Fruit fly (Drosophila melanogaster) whole organism, embryonic: ENCODE measurements around the gene Send2.

Source experiments
- CG12391 ChIP-seq: fragments of 200-800 bp; sonication (Bioruptor generic); optimal IDR thresholded peaks from 3 replicates; lab custom pipeline; 2018; ENCODE audit warnings: missing biosample characterization, mild to moderate bottlenecking, missing genetic modification characterization, moderate library complexity
- CG13287 ChIP-seq: fragments of 200-800 bp; sonication (Bioruptor generic); IDR thresholded peaks from 2 replicates; pipeline ENCODE4 v1.3.6; 2022; ENCODE audit warnings: missing biosample characterization, missing genetic modification characterization; ENCODE audit not compliant: partially characterized antibody
- CG14667 ChIP-seq: fragments of 200-800 bp; sonication (Bioruptor generic); IDR thresholded peaks from 2 replicates; pipeline ENCODE4 v1.3.6; 2022; ENCODE audit warnings: missing biosample characterization, missing genetic modification characterization
- CG15514 ChIP-seq: fragments of 200-800 bp; sonication (Bioruptor generic); optimal IDR thresholded peaks from 3 replicates; lab custom pipeline; 2017; ENCODE audit warnings: missing biosample characterization, missing genetic modification characterization, mild to moderate bottlenecking, moderate library complexity, missing genetic modification reagents
- CG1603 ChIP-seq: fragments of 200-800 bp; sonication (Bioruptor generic); optimal IDR thresholded peaks from 2 replicates; lab custom pipeline; 2019; ENCODE audit warnings: missing biosample characterization, mild to moderate bottlenecking, missing genetic modification characterization, moderate library complexity
- CG18764 ChIP-seq: fragments of 200-800 bp; sonication (Bioruptor generic); optimal IDR thresholded peaks from 3 replicates; lab custom pipeline; 2016; ENCODE audit warnings: missing biosample characterization, missing genetic modification characterization
- CG2116 ChIP-seq: fragments of 200-800 bp; sonication (Bioruptor generic); optimal IDR thresholded peaks from 3 replicates; lab custom pipeline; 2018; ENCODE audit warnings: missing biosample characterization, mild to moderate bottlenecking, missing genetic modification characterization
- CG3407 ChIP-seq: fragments of 200-800 bp; sonication (Bioruptor generic); optimal IDR thresholded peaks from 2 replicates; lab custom pipeline; 2018; ENCODE audit warnings: missing biosample characterization, mild to moderate bottlenecking, missing genetic modification characterization
- CG3995 ChIP-seq: fragments of 200-800 bp; sonication (Bioruptor generic); optimal IDR thresholded peaks from 3 replicates; lab custom pipeline; 2016; ENCODE audit warnings: missing biosample characterization, missing genetic modification characterization
- CG4328 ChIP-seq: fragments of 200-800 bp; sonication (Bioruptor generic); optimal IDR thresholded peaks from 3 replicates; lab custom pipeline; 2017; ENCODE audit warnings: missing biosample characterization, missing genetic modification reagents, missing genetic modification characterization
- CG4360 ChIP-seq: fragments of 200-800 bp; sonication (Bioruptor generic); IDR thresholded peaks from 2 replicates; pipeline ENCODE4 v1.3.6; 2022; ENCODE audit warnings: missing biosample characterization, missing genetic modification characterization
- CG7839 ChIP-seq: fragments of 200-800 bp; sonication (Bioruptor generic); optimal IDR thresholded peaks from 3 replicates; lab custom pipeline; 2018; ENCODE audit warnings: missing biosample characterization, mild to moderate bottlenecking, missing genetic modification characterization, moderate library complexity
- CG7963 ChIP-seq: fragments of 200-800 bp; sonication (Bioruptor generic); IDR thresholded peaks from 3 replicates; pipeline ENCODE4 v1.3.6; 2022; ENCODE audit warnings: missing biosample characterization, missing genetic modification characterization; ENCODE audit not compliant: partially characterized antibody
- CG7987 ChIP-seq: fragments of 200-800 bp; sonication (Bioruptor generic); optimal IDR thresholded peaks from 2 replicates; lab custom pipeline; 2018; ENCODE audit warnings: missing biosample characterization, mild to moderate bottlenecking, missing genetic modification characterization, moderate library complexity
- CG9797 ChIP-seq: fragments of 200-800 bp; sonication (Bioruptor generic); optimal IDR thresholded peaks from 3 replicates; lab custom pipeline; 2018; ENCODE audit warnings: missing biosample characterization, mild to moderate bottlenecking, missing genetic modification characterization
- CTCF ChIP-seq: fragments of 200-800 bp; sonication (Bioruptor generic); optimal IDR thresholded peaks from 2 replicates; lab custom pipeline; 2017; ENCODE audit warnings: missing biosample characterization, mild to moderate bottlenecking, missing genetic modification characterization, moderate library complexity
- D19B ChIP-seq: fragments of 200-800 bp; sonication (Bioruptor generic); optimal IDR thresholded peaks from 2 replicates; lab custom pipeline; 2017; ENCODE audit warnings: missing biosample characterization, mild to moderate bottlenecking, missing genetic modification characterization
- Dbx ChIP-seq: fragments of 200-800 bp; sonication (Bioruptor generic); IDR thresholded peaks from 3 replicates; pipeline ENCODE4 v1.3.6; 2022; ENCODE audit warnings: missing biosample characterization, missing genetic modification characterization
- Dp ChIP-seq: fragments of 200-800 bp; sonication (Bioruptor generic); optimal IDR thresholded peaks from 2 replicates; lab custom pipeline; 2018; ENCODE audit warnings: missing biosample characterization, mild to moderate bottlenecking, missing genetic modification characterization, moderate library complexity
- Dref ChIP-seq: fragments of 200-800 bp; sonication (Bioruptor generic); IDR thresholded peaks from 2 replicates; pipeline ENCODE4 v1.3.6; 2022; ENCODE audit warnings: missing biosample characterization, missing genetic modification characterization
- Eip74EF ChIP-seq, 2 experiments: fragments of 200-800 bp in 1 of 2; fragments of >200 bp in 1 of 2; sonication (Bioruptor generic) in 1 of 2; optimal IDR thresholded peaks; 2 replicates each; lab custom pipeline; 2017 to 2019; ENCODE audit warnings: missing biosample characterization in 2 of 2, missing genetic modification characterization in 2 of 2, mild to moderate bottlenecking in 1 of 2, moderate library complexity in 1 of 2
- Ets97D ChIP-seq: fragments of 200-800 bp; sonication (Bioruptor generic); optimal IDR thresholded peaks from 3 replicates; lab custom pipeline; 2016; ENCODE audit warnings: missing biosample characterization, missing genetic modification characterization
- MBD-R2 ChIP-seq: fragments of 200-800 bp; sonication (Bioruptor generic); IDR thresholded peaks from 2 replicates; pipeline ENCODE4 v1.3.6; 2022; ENCODE audit warnings: missing biosample characterization, missing genetic modification characterization
- MESR4 ChIP-seq: fragments of 200-800 bp; sonication (Bioruptor generic); optimal IDR thresholded peaks from 2 replicates; lab custom pipeline; 2018; ENCODE audit warnings: missing biosample characterization, mild to moderate bottlenecking, missing genetic modification characterization, moderate library complexity
- Med ChIP-seq: fragments of 200-800 bp; sonication (Bioruptor generic); peaks from one replicate; lab custom pipeline; 2016; ENCODE audit warnings: missing biosample characterization, missing genetic modification characterization, mild to moderate bottlenecking, inconsistent platforms, moderate library complexity
- Mrtf ChIP-seq: fragments of 200-800 bp; sonication (Bioruptor generic); IDR thresholded peaks from 3 replicates; pipeline ENCODE4 v1.3.6; 2022; ENCODE audit warnings: missing biosample characterization, missing genetic modification characterization
- Myb ChIP-seq: fragments of 200-800 bp; sonication (Bioruptor generic); optimal IDR thresholded peaks from 2 replicates; lab custom pipeline; 2016; ENCODE audit warnings: missing biosample characterization, missing genetic modification characterization
- NC2α ChIP-seq: fragments of 200-800 bp; sonication (Bioruptor generic); optimal IDR thresholded peaks from 2 replicates; lab custom pipeline; 2016; ENCODE audit warnings: missing biosample characterization, missing genetic modification characterization
- Nf-YB ChIP-seq: fragments of 200-800 bp; sonication (Bioruptor generic); optimal IDR thresholded peaks from 3 replicates; lab custom pipeline; 2019; ENCODE audit warnings: missing biosample characterization, mild to moderate bottlenecking, missing genetic modification characterization, moderate library complexity
- Rfx ChIP-seq: fragments of 200-800 bp; sonication (Bioruptor generic); IDR thresholded peaks from 2 replicates; pipeline ENCODE4 v1.3.6; 2022; ENCODE audit warnings: missing biosample characterization, missing genetic modification characterization
- Scr ChIP-seq: fragments of 200-800 bp; sonication (Bioruptor generic); IDR thresholded peaks from 2 replicates; pipeline ENCODE4 v1.3.6; 2022; ENCODE audit warnings: missing biosample characterization, missing genetic modification characterization; ENCODE audit not compliant: partially characterized antibody
- Trl ChIP-seq, 3 experiments: fragments of >200 bp in 2 of 3; fragments of 200-800 bp in 1 of 3; sonication (Bioruptor generic) in 1 of 3; optimal IDR thresholded peaks; 2 replicates in 1 of 3; 3 replicates in 2 of 3; lab custom pipeline; 2016 to 2017; ENCODE audit warnings: missing biosample characterization in 1 of 3, missing genetic modification characterization in 1 of 3
- chinmo ChIP-seq: fragments of 200-800 bp; sonication (Bioruptor generic); IDR thresholded peaks from 4 replicates; pipeline ENCODE4 v1.3.6; 2022; ENCODE audit warnings: missing biosample characterization, missing genetic modification characterization; ENCODE audit not compliant: partially characterized antibody
- croc ChIP-seq: fragments of 200-800 bp; sonication (Bioruptor generic); conservative IDR thresholded peaks from 3 replicates; pipeline ENCODE4 v1.3.6; 2022; ENCODE audit warnings: missing biosample characterization, missing genetic modification characterization
- ewg ChIP-seq: fragments of 200-800 bp; sonication (Bioruptor generic); optimal IDR thresholded peaks from 3 replicates; lab custom pipeline; 2017; ENCODE audit warnings: mild to moderate bottlenecking, missing biosample characterization, missing genetic modification reagents, missing genetic modification characterization
- grn ChIP-seq: fragments of 200-800 bp; sonication (Bioruptor generic); optimal IDR thresholded peaks from 3 replicates; lab custom pipeline; 2017; ENCODE audit warnings: missing biosample characterization, missing genetic modification characterization
- gro ChIP-seq: fragments of 200-800 bp; sonication (Bioruptor generic); optimal IDR thresholded peaks from 2 replicates; lab custom pipeline; 2016; ENCODE audit warnings: missing biosample characterization, missing genetic modification characterization
- ken ChIP-seq: fragments of 200-800 bp; sonication (Bioruptor generic); IDR thresholded peaks from 3 replicates; pipeline ENCODE4 v1.3.6; 2022; ENCODE audit warnings: missing biosample characterization, missing genetic modification characterization
- lbe ChIP-seq: fragments of 200-800 bp; sonication (Bioruptor generic); optimal IDR thresholded peaks from 2 replicates; lab custom pipeline; 2016; ENCODE audit warnings: missing biosample characterization, mild to moderate bottlenecking, missing genetic modification characterization
- mirr ChIP-seq: fragments of 200-800 bp; sonication (Bioruptor generic); optimal IDR thresholded peaks from 3 replicates; lab custom pipeline; 2018; ENCODE audit warnings: missing biosample characterization, mild to moderate bottlenecking, missing genetic modification characterization
- nau ChIP-seq: fragments of 200-800 bp; sonication (Bioruptor generic); optimal IDR thresholded peaks from 3 replicates; lab custom pipeline; 2017; ENCODE audit warnings: missing biosample characterization, mild to moderate bottlenecking, missing genetic modification characterization, missing genetic modification reagents
- p53 ChIP-seq: fragments of 200-800 bp; sonication (Bioruptor generic); optimal IDR thresholded peaks from 2 replicates; lab custom pipeline; 2016; ENCODE audit warnings: missing biosample characterization, missing genetic modification characterization
- sens ChIP-seq: fragments of 200-800 bp; sonication (Bioruptor generic); peaks from one replicate; lab custom pipeline; 2016; ENCODE audit warnings: missing biosample characterization, missing genetic modification characterization
- stwl ChIP-seq: fragments of 200-800 bp; sonication (Bioruptor generic); optimal IDR thresholded peaks from 3 replicates; lab custom pipeline; 2018; ENCODE audit warnings: missing biosample characterization, mild to moderate bottlenecking, missing genetic modification characterization, moderate library complexity
- vvl ChIP-seq: fragments of 200-800 bp; sonication (Bioruptor generic); IDR thresholded peaks from 2 replicates; pipeline ENCODE4 v1.3.6; 2022; ENCODE audit warnings: missing biosample characterization, missing genetic modification characterization
- zen2 ChIP-seq: fragments of 200-800 bp; sonication (Bioruptor generic); IDR thresholded peaks from 3 replicates; pipeline ENCODE4 v1.3.6; 2022; ENCODE audit warnings: missing biosample characterization, missing genetic modification characterization; ENCODE audit not compliant: partially characterized antibody

Send2 gene

dm6 chr2L:14351441-14352127 is 5.1 kb upstream of the Send2 start, which contains the start of gene CG43052:
Gene CG43052 (plus strand): TSS chr2L:14352077.
- TF ChIP-seq Med (no peak), Myb (peak; percentile 53), CG13287 (0 out of 2 replicates have a peak, but pooled peaks have one; percentile 12), CG3995 (peak; percentile 89), CG2116 (no peak)

- TF ChIP-seq sens (GFP tag; lab: Kevin White, UChicago), result peak; percentile 47
- TF ChIP-seq Eip74EF (GFP tag; optimal IDR thresholded peaks at IDR 0.05; lab: Kevin White, UChicago), result peak in 1 of 2 experiments; percentile 63
- no peak for TF ChIP-seq mirr
- no peak for TF ChIP-seq zen2 (GFP tag; lab: Robert Waterston, UW)
- TF ChIP-seq D19B (GFP tag; lab: Kevin White, UChicago), result no peak
- TF ChIP-seq nau, result no peak
Measured at dm6 chr2L:14350587-14350986, 4.1 kb upstream of the Send2 start.

dm6 chr2L:14348602-14349001 is 2.1 kb upstream of the Send2 start, which contains the start of gene mTTF:
Gene mTTF (minus strand): TSS chr2L:14348790.
- no peak for TF ChIP-seq CG7987 (GFP tag; lab: Kevin White, UChicago)
- TF ChIP-seq Nf-YB (GFP tag; lab: Kevin White, UChicago), result no peak
- TF ChIP-seq CG1603, result peak; percentile 72
- TF ChIP-seq CTCF, result peak; percentile 37
- no peak for TF ChIP-seq croc (GFP tag; lab: Robert Waterston, UW)
- peak; percentile 53 for TF ChIP-seq MESR4 (GFP tag; lab: Kevin White, UChicago)
- no peak for TF ChIP-seq CG3407 (GFP tag; lab: Kevin White, UChicago)
- no peak for TF ChIP-seq Mrtf (GFP tag; lab: Robert Waterston, UW)
- TF ChIP-seq Rfx (GFP tag; lab: Robert Waterston, UW), result no peak
- TF ChIP-seq CG4328 (GFP tag; lab: Kevin White, UChicago), result no peak
- no peak for TF ChIP-seq CG12391 (tag; lab: Kevin White, UChicago)
- TF ChIP-seq MBD-R2 (GFP tag; lab: Robert Waterston, UW), result peak; percentile 97
- no peak for TF ChIP-seq ken (GFP tag; lab: Robert Waterston, UW)
- TF ChIP-seq D19B (GFP tag; lab: Kevin White, UChicago), result no peak
- peak; percentile 97 for TF ChIP-seq Dref (GFP tag; lab: Robert Waterston, UW)
- no peak for TF ChIP-seq ewg (GFP tag; lab: Kevin White, UChicago)
- TF ChIP-seq Trl (optimal IDR thresholded peaks at IDR 0.05; lab: Kevin White, UChicago), result no peak
- no peak for TF ChIP-seq Trl (GFP tag; optimal IDR thresholded peaks at IDR 0.05; lab: Kevin White, UChicago)
- no peak for TF ChIP-seq CG7839
- TF ChIP-seq NC2α (GFP tag; lab: Kevin White, UChicago), result no peak
- no peak for TF ChIP-seq gro
- no peak for TF ChIP-seq Dbx (GFP tag; lab: Robert Waterston, UW)
- no peak for TF ChIP-seq CG18764
- no peak for TF ChIP-seq CG4360 (GFP tag; lab: Robert Waterston, UW)
- peak; percentile 53 for TF ChIP-seq CG15514
- no peak for TF ChIP-seq p53 (GFP tag; lab: Kevin White, UChicago)
- 0 out of 4 replicates have a peak, but pooled peaks have one; percentile 57 for TF ChIP-seq chinmo (GFP tag; lab: Robert Waterston, UW)
- peak; percentile 64 for TF ChIP-seq stwl (tag; lab: Kevin White, UChicago)
- TF ChIP-seq grn (GFP tag; lab: Kevin White, UChicago), result no peak
- peak; percentile 59 for TF ChIP-seq Ets97D (GFP tag; lab: Kevin White, UChicago)
- TF ChIP-seq vvl (GFP tag; lab: Robert Waterston, UW), result peak; percentile 46
- TF ChIP-seq lbe (GFP tag; lab: Kevin White, UChicago), result no peak
- peak; percentile 16 for TF ChIP-seq CG9797 (GFP tag; lab: Kevin White, UChicago)
- TF ChIP-seq Scr (GFP tag; lab: Robert Waterston, UW), result peak; percentile 49
- TF ChIP-seq sens (GFP tag; lab: Kevin White, UChicago), result peak; percentile 53
- peak; percentile 99 for TF ChIP-seq Myb
- no peak for TF ChIP-seq CG14667
- peak; percentile 37; the same call in 1 of the 3 replicates for TF ChIP-seq CG7963 (GFP tag; lab: Robert Waterston, UW)
- TF ChIP-seq Dp, result peak; percentile 73
